Worm (Caenorhabditis elegans): ENCODE data around the gene F47E1.4.
A peak's percentile ranks its signal among the peaks of the same experiment; 100 is the strongest.

F47E1.4 gene

ce11 chrX:9091873-9092272, 29.2 kb downstream of the F47E1.4 start:
- TF ChIP-seq ets-7 (tag; optimal IDR thresholded peaks at IDR 0.05), result no peak

- TF ChIP-seq tra-4 (tag; optimal IDR thresholded peaks at IDR 0.05) (no peak), ama-1 (optimal IDR thresholded peaks at IDR 0.05) (no peak), hnd-1 (tag; optimal IDR thresholded peaks at IDR 0.05) (no peak), ceh-13 (GFP tag; optimal IDR thresholded peaks at IDR 0.05) (no peak), hmbx-1 (tag; optimal IDR thresholded peaks at IDR 0.05) (no peak), hmg-4 (GFP tag; optimal IDR thresholded peaks at IDR 0.05) (no peak), pes-1 (GFP tag; IDR thresholded peaks at IDR 0.05) (no peak), aly-1 (tag; optimal IDR thresholded peaks at IDR 0.05) (no peak)
Measured at ce11 chrX:9096861-9097260, 34.2 kb downstream of the F47E1.4 start.

- TF ChIP-seq hnd-1 (tag; optimal IDR thresholded peaks at IDR 0.05), result no peak
- TF ChIP-seq hmg-4 (GFP tag; optimal IDR thresholded peaks at IDR 0.05), result peak; percentile 74
Measured at ce11 chrX:9102150-9102549, 39.5 kb downstream of the F47E1.4 start.

- TF ChIP-seq B0310.2 (tag; optimal IDR thresholded peaks at IDR 0.05) (no peak), ama-1 (optimal IDR thresholded peaks at IDR 0.05) (no peak), F13C5.2 (tag; optimal IDR thresholded peaks at IDR 0.05) (no peak), tra-4 (tag; optimal IDR thresholded peaks at IDR 0.05) (no peak), tbx-11 (GFP tag; IDR thresholded peaks at IDR 0.05) (no peak), sea-1 (GFP tag; conservative IDR thresholded peaks at IDR 0.05) (no peak), pes-1 (GFP tag; IDR thresholded peaks at IDR 0.05) (no peak), scrt-1 (GFP tag; IDR thresholded peaks at IDR 0.05) (no peak)
Measured at ce11 chrX:9103048-9103447, 40.4 kb downstream of the F47E1.4 start.

- TF ChIP-seq tra-4 (tag; optimal IDR thresholded peaks at IDR 0.05) (no peak), aly-1 (tag; optimal IDR thresholded peaks at IDR 0.05) (no peak), scrt-1 (GFP tag; IDR thresholded peaks at IDR 0.05) (no peak), ets-7 (tag; optimal IDR thresholded peaks at IDR 0.05) (no peak), F13C5.2 (tag; optimal IDR thresholded peaks at IDR 0.05) (no peak), tbx-37 (GFP tag; conservative IDR thresholded peaks at IDR 0.05) (no peak), ceh-13 (GFP tag; optimal IDR thresholded peaks at IDR 0.05) (no peak), tbx-11 (GFP tag; IDR thresholded peaks at IDR 0.05) (no peak), pes-1 (GFP tag; IDR thresholded peaks at IDR 0.05) (no peak), hmg-4 (GFP tag; optimal IDR thresholded peaks at IDR 0.05) (no peak)
Measured at ce11 chrX:9103584-9103983, 41.0 kb downstream of the F47E1.4 start.

ce11 chrX:9104399-9104798, 41.8 kb downstream of the F47E1.4 start:
- no peak for TF ChIP-seq flt-1 (GFP tag; IDR thresholded peaks at IDR 0.05)
- no peak for TF ChIP-seq hnd-1 (tag; optimal IDR thresholded peaks at IDR 0.05)
- no peak for TF ChIP-seq tra-4 (tag; optimal IDR thresholded peaks at IDR 0.05)
- TF ChIP-seq ceh-36 (tag; optimal IDR thresholded peaks at IDR 0.05), result no peak
- no peak for TF ChIP-seq ama-1 (optimal IDR thresholded peaks at IDR 0.05)
- TF ChIP-seq hmg-4 (GFP tag; optimal IDR thresholded peaks at IDR 0.05), result no peak
- TF ChIP-seq scrt-1 (GFP tag; IDR thresholded peaks at IDR 0.05), result no peak
- no peak for TF ChIP-seq B0310.2 (tag; optimal IDR thresholded peaks at IDR 0.05)
- no peak for TF ChIP-seq tbx-11 (GFP tag; IDR thresholded peaks at IDR 0.05)

- no peak for TF ChIP-seq tbx-11 (GFP tag; IDR thresholded peaks at IDR 0.05)
- no peak for TF ChIP-seq scrt-1 (GFP tag; IDR thresholded peaks at IDR 0.05)
- TF ChIP-seq flt-1 (GFP tag; IDR thresholded peaks at IDR 0.05), result no peak
- TF ChIP-seq sea-1 (GFP tag; conservative IDR thresholded peaks at IDR 0.05), result no peak
- no peak for TF ChIP-seq ceh-13 (GFP tag; optimal IDR thresholded peaks at IDR 0.05)
- TF ChIP-seq ama-1 (optimal IDR thresholded peaks at IDR 0.05), result no peak
- TF ChIP-seq ets-7 (tag; optimal IDR thresholded peaks at IDR 0.05), result no peak
- TF ChIP-seq B0310.2 (tag; optimal IDR thresholded peaks at IDR 0.05), result no peak
- TF ChIP-seq tra-4 (tag; optimal IDR thresholded peaks at IDR 0.05), result no peak
- no peak for TF ChIP-seq tbx-37 (GFP tag; conservative IDR thresholded peaks at IDR 0.05)
- TF ChIP-seq hmbx-1 (tag; optimal IDR thresholded peaks at IDR 0.05), result no peak
- no peak for TF ChIP-seq aly-1 (tag; optimal IDR thresholded peaks at IDR 0.05)
- TF ChIP-seq pes-1 (GFP tag; IDR thresholded peaks at IDR 0.05), result no peak
- TF ChIP-seq F13C5.2 (tag; optimal IDR thresholded peaks at IDR 0.05), result no peak
Measured at ce11 chrX:9105075-9105474, 42.5 kb downstream of the F47E1.4 start.

ce11 chrX:9105888-9106287, 43.3 kb downstream of the F47E1.4 start:
- TF ChIP-seq hmbx-1 (tag; optimal IDR thresholded peaks at IDR 0.05) (no peak), ama-1 (optimal IDR thresholded peaks at IDR 0.05) (no peak), tbx-37 (GFP tag; conservative IDR thresholded peaks at IDR 0.05) (no peak), ceh-13 (GFP tag; optimal IDR thresholded peaks at IDR 0.05) (no peak), ceh-36 (tag; optimal IDR thresholded peaks at IDR 0.05) (no peak), B0310.2 (tag; optimal IDR thresholded peaks at IDR 0.05) (no peak), F13C5.2 (tag; optimal IDR thresholded peaks at IDR 0.05) (no peak), tbx-11 (GFP tag; IDR thresholded peaks at IDR 0.05) (no peak), hmg-4 (GFP tag; optimal IDR thresholded peaks at IDR 0.05) (no peak), sea-1 (GFP tag; conservative IDR thresholded peaks at IDR 0.05) (no peak), pes-1 (GFP tag; IDR thresholded peaks at IDR 0.05) (no peak), hnd-1 (tag; optimal IDR thresholded peaks at IDR 0.05) (no peak), flt-1 (GFP tag; IDR thresholded peaks at IDR 0.05) (no peak), scrt-1 (GFP tag; IDR thresholded peaks at IDR 0.05) (no peak), tra-4 (tag; optimal IDR thresholded peaks at IDR 0.05) (no peak), ets-7 (tag; optimal IDR thresholded peaks at IDR 0.05) (no peak), aly-1 (tag; optimal IDR thresholded peaks at IDR 0.05) (no peak)

ce11 chrX:9107866-9108265, 45.2 kb downstream of the F47E1.4 start:
- TF ChIP-seq sea-1 (GFP tag; conservative IDR thresholded peaks at IDR 0.05), result no peak
- no peak for TF ChIP-seq aly-1 (tag; optimal IDR thresholded peaks at IDR 0.05)
- TF ChIP-seq pes-1 (GFP tag; IDR thresholded peaks at IDR 0.05), result no peak
- no peak for TF ChIP-seq hmg-4 (GFP tag; optimal IDR thresholded peaks at IDR 0.05)
- TF ChIP-seq ceh-13 (GFP tag; optimal IDR thresholded peaks at IDR 0.05), result no peak
- TF ChIP-seq flt-1 (GFP tag; IDR thresholded peaks at IDR 0.05), result no peak
- no peak for TF ChIP-seq tra-4 (tag; optimal IDR thresholded peaks at IDR 0.05)
- no peak for TF ChIP-seq F13C5.2 (tag; optimal IDR thresholded peaks at IDR 0.05)
- no peak for TF ChIP-seq ets-7 (tag; optimal IDR thresholded peaks at IDR 0.05)
- no peak for TF ChIP-seq tbx-37 (GFP tag; conservative IDR thresholded peaks at IDR 0.05)
- TF ChIP-seq tbx-11 (GFP tag; IDR thresholded peaks at IDR 0.05), result no peak
- TF ChIP-seq scrt-1 (GFP tag; IDR thresholded peaks at IDR 0.05), result no peak
- TF ChIP-seq hnd-1 (tag; optimal IDR thresholded peaks at IDR 0.05), result no peak
- TF ChIP-seq B0310.2 (tag; optimal IDR thresholded peaks at IDR 0.05), result no peak
- no peak for TF ChIP-seq hmbx-1 (tag; optimal IDR thresholded peaks at IDR 0.05)
- TF ChIP-seq ama-1 (optimal IDR thresholded peaks at IDR 0.05), result no peak
- no peak for TF ChIP-seq ceh-36 (tag; optimal IDR thresholded peaks at IDR 0.05)

Measured in whole organism, early embryonic.